Worm (Caenorhabditis elegans): ENCODE results near the gene pqn-51.

ce11 chrV:5052233-5052632 lies 2.8 kb downstream of the pqn-51 start, which contains the start of gene K11D12.12:
- TF ChIP-seq flt-1 (GFP tag; IDR thresholded peaks at IDR 0.05) (no peak), ztf-29 (GFP tag; IDR thresholded peaks at IDR 0.05) (no peak), med-1 (GFP tag; optimal IDR thresholded peaks at IDR 0.05; ENCODE audit: insufficient read depth) (no peak), T22C8.4 (GFP tag; IDR thresholded peaks at IDR 0.05) (no peak), ztf-23 (GFP tag; IDR thresholded peaks at IDR 0.05) (no peak), cog-1 (tag; optimal IDR thresholded peaks at IDR 0.05) (no peak), ref-1 (GFP tag; conservative IDR thresholded peaks at IDR 0.05) (no peak), klf-2 (GFP tag; conservative IDR thresholded peaks at IDR 0.05) (no peak), tab-1 (GFP tag; IDR thresholded peaks at IDR 0.05) (no peak)

Data from whole organism, midembryonic.